Fruit fly (Drosophila melanogaster) whole organism, prepupa: ENCODE results near the gene Rpt6.

Experiments used
- CG10631 ChIP-seq: fragments of 200-800 bp; sonication (Bioruptor generic); optimal IDR thresholded peaks from 2 replicates; lab custom pipeline; 2016; ENCODE audit warnings: missing biosample characterization, missing genetic modification characterization
- CG11294 ChIP-seq: fragments of 200-800 bp; sonication (Bioruptor generic); IDR thresholded peaks from 2 replicates; pipeline ENCODE4 v1.3.6; 2022; ENCODE audit warnings: missing biosample characterization, missing genetic modification characterization
- CG1621 ChIP-seq: fragments of 200-800 bp; sonication (Bioruptor generic); optimal IDR thresholded peaks from 3 replicates; lab custom pipeline; 2018; ENCODE audit warnings: missing biosample characterization, mild to moderate bottlenecking, missing genetic modification characterization
- CG16779 ChIP-seq: fragments of 200-800 bp; sonication (Bioruptor generic); optimal IDR thresholded peaks from 3 replicates; lab custom pipeline; 2017; ENCODE audit warnings: missing biosample characterization, mild to moderate bottlenecking, missing genetic modification characterization
- CG3032 ChIP-seq: fragments of 200-800 bp; optimal IDR thresholded peaks from 2 replicates; lab custom pipeline; 2019; ENCODE audit warnings: missing biosample characterization, mild to moderate bottlenecking, missing genetic modification characterization, moderate library complexity
- CG34406 ChIP-seq: fragments of 200-800 bp; sonication (Bioruptor generic); optimal IDR thresholded peaks from 3 replicates; lab custom pipeline; 2016; ENCODE audit warnings: missing biosample characterization, missing genetic modification characterization
- CG6276 ChIP-seq: fragments of 200-800 bp; sonication (Bioruptor generic); optimal IDR thresholded peaks from 2 replicates; lab custom pipeline; 2017; ENCODE audit warnings: missing biosample characterization, mild to moderate bottlenecking, missing genetic modification characterization
- CG6792 ChIP-seq: fragments of 200-800 bp; sonication (Bioruptor generic); optimal IDR thresholded peaks from 3 replicates; lab custom pipeline; 2016; ENCODE audit warnings: missing biosample characterization, missing genetic modification characterization
- CG6854 ChIP-seq: fragments of 200-800 bp; sonication (Bioruptor generic); optimal IDR thresholded peaks from 2 replicates; lab custom pipeline; 2017; ENCODE audit warnings: missing biosample characterization, mild to moderate bottlenecking, missing genetic modification characterization
- CG8119 ChIP-seq: fragments of 200-800 bp; sonication (Bioruptor generic); IDR thresholded peaks from 3 replicates; pipeline ENCODE4 v1.3.6; 2022; ENCODE audit warnings: missing biosample characterization, missing genetic modification characterization
- CG8319 ChIP-seq: fragments of 200-800 bp; sonication (Bioruptor generic); optimal IDR thresholded peaks from 3 replicates; lab custom pipeline; 2016; ENCODE audit warnings: missing biosample characterization, missing genetic modification characterization
- Eip75B ChIP-seq: fragments of 200-800 bp; sonication (Bioruptor generic); optimal IDR thresholded peaks from 3 replicates; lab custom pipeline; 2016; ENCODE audit warnings: missing biosample characterization, missing genetic modification characterization
- Eip78C ChIP-seq: fragments of 200-800 bp; sonication (Bioruptor generic); peaks from one replicate; lab custom pipeline; 2016; ENCODE audit warnings: missing biosample characterization, missing genetic modification characterization
- Eip93F ChIP-seq: fragments of 200-800 bp; sonication (Bioruptor generic); optimal IDR thresholded peaks from 2 replicates; lab custom pipeline; 2016; ENCODE audit warnings: missing biosample characterization, mild to moderate bottlenecking, missing genetic modification characterization
- Ets21C ChIP-seq: fragments of 200-800 bp; sonication (Bioruptor generic); optimal IDR thresholded peaks from 3 replicates; lab custom pipeline; 2016; ENCODE audit warnings: missing biosample characterization, missing genetic modification characterization
- Ets96B ChIP-seq: fragments of 200-800 bp; optimal IDR thresholded peaks from 2 replicates; lab custom pipeline; 2019; ENCODE audit warnings: missing biosample characterization, mild to moderate bottlenecking, missing genetic modification characterization, moderate library complexity
- Hr38 ChIP-seq: sonication (Bioruptor generic); optimal IDR thresholded peaks from 2 replicates; lab custom pipeline; 2016; ENCODE audit warnings: missing biosample characterization, missing genetic modification characterization
- Lpt ChIP-seq: fragments of 200-800 bp; sonication (Bioruptor generic); optimal IDR thresholded peaks from 3 replicates; lab custom pipeline; 2016; ENCODE audit warnings: missing biosample characterization, missing genetic modification characterization
- Sox102F ChIP-seq: fragments of 200-800 bp; sonication (Bioruptor generic); optimal IDR thresholded peaks from 2 replicates; lab custom pipeline; 2016; ENCODE audit warnings: missing biosample characterization, mild to moderate bottlenecking, missing genetic modification characterization
- Sox14 ChIP-seq: fragments of 200-800 bp; sonication (Bioruptor generic); optimal IDR thresholded peaks from 3 replicates; lab custom pipeline; 2016; ENCODE audit warnings: missing biosample characterization, missing genetic modification characterization
- achi ChIP-seq: fragments of 200-800 bp; sonication (Bioruptor generic); optimal IDR thresholded peaks from 3 replicates; lab custom pipeline; 2016; ENCODE audit warnings: missing biosample characterization, missing genetic modification characterization
- acj6 ChIP-seq: fragments of 200-800 bp; sonication (Bioruptor generic); optimal IDR thresholded peaks from 3 replicates; lab custom pipeline; 2016; ENCODE audit warnings: missing biosample characterization, missing genetic modification characterization
- cyc ChIP-seq: fragments of 200-800 bp; sonication (Bioruptor generic); optimal IDR thresholded peaks from 3 replicates; lab custom pipeline; 2016; ENCODE audit warnings: missing biosample characterization, missing genetic modification characterization
- dac ChIP-seq: fragments of 200-800 bp; sonication (Bioruptor generic); optimal IDR thresholded peaks from 2 replicates; lab custom pipeline; 2017; ENCODE audit warnings: missing biosample characterization, mild to moderate bottlenecking, missing genetic modification characterization
- fd85E ChIP-seq: fragments of 200-800 bp; sonication (Bioruptor generic); optimal IDR thresholded peaks from 3 replicates; lab custom pipeline; 2016; ENCODE audit warnings: missing biosample characterization, missing genetic modification characterization
- pdm3 ChIP-seq: fragments of 200-800 bp; sonication (Bioruptor generic); optimal IDR thresholded peaks from 3 replicates; lab custom pipeline; 2016; ENCODE audit warnings: missing biosample characterization, missing genetic modification characterization
- ss ChIP-seq, 2 experiments: fragments of 200-800 bp; sonication (Bioruptor generic); optimal IDR thresholded peaks; 2 replicates in 1 of 2; 3 replicates in 1 of 2; lab custom pipeline; 2017 to 2018; ENCODE audit warnings: mild to moderate bottlenecking in 2 of 2, missing biosample characterization in 2 of 2, missing genetic modification characterization in 2 of 2, moderate library complexity in 1 of 2
- vri ChIP-seq: fragments of 200-800 bp; sonication (Bioruptor generic); optimal IDR thresholded peaks from 3 replicates; lab custom pipeline; 2016; ENCODE audit warnings: missing biosample characterization, mild to moderate bottlenecking, missing genetic modification characterization

Gene Rpt6

DNA sequence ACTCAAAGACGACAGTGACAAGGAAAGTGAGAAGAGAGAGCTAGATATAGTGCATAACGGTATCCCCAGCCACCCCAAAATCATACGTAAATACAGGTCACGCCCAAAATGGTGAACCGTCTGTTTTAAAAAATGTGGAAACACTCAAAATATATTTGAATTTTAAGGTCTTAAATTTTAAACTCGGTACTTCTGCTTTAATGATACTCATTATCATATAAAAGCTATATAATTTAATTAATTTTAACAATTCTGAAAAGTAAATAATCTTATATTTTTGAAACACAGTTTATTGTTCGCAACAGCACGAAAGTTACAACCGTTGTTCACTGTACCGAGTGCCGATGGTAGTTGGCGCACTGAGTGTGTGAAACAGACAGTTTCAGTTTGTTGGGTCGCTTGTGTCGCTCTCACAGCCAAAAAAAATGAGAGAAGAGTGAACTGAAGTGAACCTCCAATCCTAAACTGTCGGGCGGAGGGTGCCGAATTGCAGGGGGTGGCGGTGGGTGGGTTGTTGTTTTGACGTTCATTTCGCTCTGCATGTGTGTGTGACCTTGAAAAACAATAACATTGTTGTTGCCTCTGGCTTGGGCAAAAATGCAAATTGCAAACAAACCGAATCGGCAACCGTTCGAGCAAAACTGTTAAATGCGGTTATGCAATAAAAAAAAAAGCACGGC lies 50.6 kb downstream of the Rpt6 start (continued):
- TF ChIP-seq CG8119 (GFP tag; lab: Robert Waterston, UW) (peak; percentile 95), Ets21C (GFP tag; lab: Kevin White, UChicago) (peak; percentile 26), achi (GFP tag; lab: Kevin White, UChicago) (peak; percentile 74), ss (GFP tag; optimal IDR thresholded peaks at IDR 0.05; lab: Kevin White, UChicago) (peak; percentile 63 to 76), fd85E (GFP tag; lab: Kevin White, UChicago) (no peak), Lpt (GFP tag; lab: Kevin White, UChicago) (peak; percentile 80), Ets96B (tag; lab: Kevin White, UChicago) (peak; percentile 74), Eip78C (peak; percentile 94), Hr38 (no peak), Sox102F (GFP tag; lab: Kevin White, UChicago) (peak; percentile 72), CG6854 (GFP tag; lab: Kevin White, UChicago) (peak; percentile 62), dac (GFP tag; lab: Kevin White, UChicago) (peak; percentile 85), acj6 (GFP tag; lab: Kevin White, UChicago) (peak; percentile 81), Eip93F (GFP tag; lab: Kevin White, UChicago) (peak; percentile 71), CG6792 (peak; percentile 75), Eip75B (peak; percentile 6), CG10631 (GFP tag; lab: Kevin White, UChicago) (peak; percentile 78), CG16779 (tag; lab: Kevin White, UChicago) (peak; percentile 81), CG34406 (GFP tag; lab: Kevin White, UChicago) (peak; percentile 78), CG3032 (peak; percentile 66), CG11294 (GFP tag; lab: Robert Waterston, UW) (peak; percentile 69; the same call in 1 of the 2 replicates), pdm3 (GFP tag; lab: Kevin White, UChicago) (peak; percentile 78), cyc (GFP tag; lab: Kevin White, UChicago) (peak; percentile 48), CG6276 (GFP tag; lab: Kevin White, UChicago) (no peak), CG1621 (tag; lab: Kevin White, UChicago) (peak; percentile 57), CG8319 (GFP tag; lab: Kevin White, UChicago) (peak; percentile 43), vri (GFP tag; lab: Kevin White, UChicago) (peak; percentile 48), Sox14 (GFP tag; lab: Kevin White, UChicago) (peak; percentile 28)
